Fruit fly (Drosophila melanogaster): ENCODE data around the gene Mulk.

dm6 chr2L:10246785-10247190 is 23.1 kb upstream of the Mulk start, which contains the start of gene chico:
- TF ChIP-seq usp (GFP tag; optimal IDR thresholded peaks at IDR 0.05) (no peak), psq (optimal IDR thresholded peaks at IDR 0.05) (no peak), CG8478 (optimal IDR thresholded peaks at IDR 0.05) (no peak)

All from whole organism.